Worm (Caenorhabditis elegans): ENCODE results near the gene C05B5.17.

ce11 chrIII:9999235-9999634, at the start of gene C05B5.17:
- TF ChIP-seq pqm-1 (tag; optimal IDR thresholded peaks at IDR 0.05) = no peak
- TF ChIP-seq skn-1 (tag; optimal IDR thresholded peaks at IDR 0.05) = no peak
